Worm (Caenorhabditis elegans): ENCODE measurements around the gene maoc-1.

ce11 chrII:7210187-7210586 lies 14.1 kb downstream of the maoc-1 start, which contains the start of gene E04F6.15:
- TF ChIP-seq klf-2 (GFP tag; conservative IDR thresholded peaks at IDR 0.05): no peak
- no peak for TF ChIP-seq T22C8.4 (GFP tag; IDR thresholded peaks at IDR 0.05)
- TF ChIP-seq cog-1 (tag; optimal IDR thresholded peaks at IDR 0.05): no peak
- TF ChIP-seq ref-1 (GFP tag; conservative IDR thresholded peaks at IDR 0.05): no peak
- no peak for TF ChIP-seq tab-1 (GFP tag; IDR thresholded peaks at IDR 0.05)

Data from whole organism, midembryonic.